Fruit fly (Drosophila melanogaster) whole organism, embryonic: ENCODE measurements around the gene CG9992.

Source experiments
- Aef1 ChIP-seq: fragments of 200-800 bp; sonication (Bioruptor generic); IDR thresholded peaks from 3 replicates; pipeline ENCODE4 v1.3.6; 2022; ENCODE audit warnings: missing biosample characterization, missing genetic modification characterization
- Asciz ChIP-seq: fragments of 200-800 bp; sonication (Bioruptor generic); optimal IDR thresholded peaks from 2 replicates; lab custom pipeline; 2017; ENCODE audit warnings: missing biosample characterization, mild to moderate bottlenecking, missing genetic modification characterization, missing genetic modification reagents
- CG10209 ChIP-seq: fragments of 200-800 bp; sonication (Bioruptor generic); optimal IDR thresholded peaks from 3 replicates; lab custom pipeline; 2017; ENCODE audit warnings: missing biosample characterization, mild to moderate bottlenecking, missing genetic modification characterization, missing genetic modification reagents
- CG10321 ChIP-seq: fragments of 200-800 bp; sonication (Bioruptor generic); IDR thresholded peaks from 2 replicates; pipeline ENCODE4 v1.3.6; 2022; ENCODE audit warnings: missing biosample characterization, missing genetic modification characterization
- CG10543 ChIP-seq: fragments of 200-800 bp; sonication (Bioruptor generic); optimal IDR thresholded peaks from 3 replicates; lab custom pipeline; 2017; ENCODE audit warnings: missing biosample characterization, mild to moderate bottlenecking, missing genetic modification characterization, moderate library complexity
- CG10979 ChIP-seq: fragments of 200-800 bp; sonication (Bioruptor generic); optimal IDR thresholded peaks from 2 replicates; lab custom pipeline; 2018; ENCODE audit warnings: missing biosample characterization, mild to moderate bottlenecking, missing genetic modification characterization, moderate library complexity
- CG11695 ChIP-seq: fragments of 200-800 bp; sonication (Bioruptor generic); IDR thresholded peaks from 3 replicates; pipeline ENCODE4 v1.3.6; 2022; ENCODE audit warnings: missing biosample characterization, missing genetic modification characterization
- CG12769 ChIP-seq: fragments of 200-800 bp; sonication (Bioruptor generic); optimal IDR thresholded peaks from 2 replicates; lab custom pipeline; 2019; ENCODE audit warnings: missing biosample characterization, mild to moderate bottlenecking, missing genetic modification characterization, moderate library complexity
- CG12942 ChIP-seq: fragments of 200-800 bp; sonication (Bioruptor generic); optimal IDR thresholded peaks from 3 replicates; lab custom pipeline; 2016; ENCODE audit warnings: missing biosample characterization, missing genetic modification characterization
- CG14014 ChIP-seq: fragments of 200-800 bp; sonication (Bioruptor generic); IDR thresholded peaks from 2 replicates; pipeline ENCODE4 v1.3.6; 2022; ENCODE audit warnings: missing biosample characterization, missing genetic modification characterization
- CG14441 ChIP-seq: fragments of 200-800 bp; sonication (Bioruptor generic); IDR thresholded peaks from 2 replicates; pipeline ENCODE4 v1.3.6; 2022; ENCODE audit warnings: missing biosample characterization, missing genetic modification characterization
- CG17328 ChIP-seq: fragments of 200-800 bp; sonication (Bioruptor generic); IDR thresholded peaks from 2 replicates; pipeline ENCODE4 v1.3.6; 2022; ENCODE audit warnings: missing biosample characterization, missing genetic modification characterization
- CG17612 ChIP-seq: fragments of 200-800 bp; sonication (Bioruptor generic); IDR thresholded peaks from 2 replicates; pipeline ENCODE4 v1.3.6; 2022; ENCODE audit warnings: missing biosample characterization, missing genetic modification characterization
- CG2116 ChIP-seq: fragments of 200-800 bp; sonication (Bioruptor generic); optimal IDR thresholded peaks from 3 replicates; lab custom pipeline; 2018; ENCODE audit warnings: missing biosample characterization, mild to moderate bottlenecking, missing genetic modification characterization
- CG3065 ChIP-seq: fragments of 200-800 bp; sonication (Bioruptor generic); optimal IDR thresholded peaks from 2 replicates; lab custom pipeline; 2016; ENCODE audit warnings: missing biosample characterization, missing genetic modification characterization
- CG32532 ChIP-seq: fragments of 200-800 bp; sonication (Bioruptor generic); IDR thresholded peaks from 2 replicates; pipeline ENCODE4 v1.3.6; 2022; ENCODE audit warnings: missing biosample characterization, missing genetic modification characterization
- CG3407 ChIP-seq: fragments of 200-800 bp; sonication (Bioruptor generic); optimal IDR thresholded peaks from 2 replicates; lab custom pipeline; 2018; ENCODE audit warnings: missing biosample characterization, mild to moderate bottlenecking, missing genetic modification characterization
- CG4820 ChIP-seq: fragments of 200-800 bp; sonication (Bioruptor generic); optimal IDR thresholded peaks from 3 replicates; lab custom pipeline; 2016; ENCODE audit warnings: missing biosample characterization, missing genetic modification characterization
- CG8944 ChIP-seq: fragments of 200-800 bp; sonication (Bioruptor generic); optimal IDR thresholded peaks from 3 replicates; lab custom pipeline; 2016; ENCODE audit warnings: missing biosample characterization, missing genetic modification characterization
- CG9215 ChIP-seq: fragments of 200-800 bp; sonication (Bioruptor generic); IDR thresholded peaks from 2 replicates; pipeline ENCODE4 v1.3.6; 2022; ENCODE audit warnings: missing biosample characterization, missing genetic modification characterization
- CG9817 ChIP-seq: fragments of 200-800 bp; sonication (Bioruptor generic); optimal IDR thresholded peaks from 2 replicates; lab custom pipeline; 2018; ENCODE audit warnings: missing biosample characterization, mild to moderate bottlenecking, missing genetic modification characterization, moderate library complexity
- CG9876 ChIP-seq: fragments of 200-800 bp; sonication (Bioruptor generic); optimal IDR thresholded peaks from 2 replicates; lab custom pipeline; 2016; ENCODE audit warnings: missing biosample characterization, missing genetic modification characterization
- CTCF ChIP-seq: fragments of 200-800 bp; sonication (Bioruptor generic); optimal IDR thresholded peaks from 2 replicates; lab custom pipeline; 2017; ENCODE audit warnings: missing biosample characterization, mild to moderate bottlenecking, missing genetic modification characterization, moderate library complexity
- CrebB ChIP-seq: fragments of 200-800 bp; sonication (Bioruptor generic); optimal IDR thresholded peaks from 3 replicates; lab custom pipeline; 2018; ENCODE audit warnings: missing biosample characterization, mild to moderate bottlenecking, missing genetic modification characterization
- Fer1 ChIP-seq: fragments of 200-800 bp; sonication (Bioruptor generic); optimal IDR thresholded peaks from 2 replicates; lab custom pipeline; 2017; ENCODE audit warnings: missing biosample characterization, mild to moderate bottlenecking, missing genetic modification characterization
- HLH3B ChIP-seq: fragments of 200-800 bp; sonication (Bioruptor generic); IDR thresholded peaks from 2 replicates; pipeline ENCODE4 v1.3.6; 2022; ENCODE audit warnings: missing biosample characterization, missing genetic modification characterization
- Hr39 ChIP-seq: fragments of >200 bp; optimal IDR thresholded peaks from 2 replicates; lab custom pipeline; 2017
- Med ChIP-seq: fragments of 200-800 bp; sonication (Bioruptor generic); peaks from one replicate; lab custom pipeline; 2016; ENCODE audit warnings: missing biosample characterization, missing genetic modification characterization, mild to moderate bottlenecking, inconsistent platforms, moderate library complexity
- Nf-YB ChIP-seq: fragments of 200-800 bp; sonication (Bioruptor generic); optimal IDR thresholded peaks from 3 replicates; lab custom pipeline; 2019; ENCODE audit warnings: missing biosample characterization, mild to moderate bottlenecking, missing genetic modification characterization, moderate library complexity
- Side ChIP-seq: fragments of 200-800 bp; sonication (Bioruptor generic); optimal IDR thresholded peaks from 2 replicates; lab custom pipeline; 2016; ENCODE audit warnings: missing biosample characterization, missing genetic modification characterization
- bigmax ChIP-seq: fragments of 200-800 bp; sonication (Bioruptor generic); optimal IDR thresholded peaks from 2 replicates; lab custom pipeline; 2018; ENCODE audit warnings: missing biosample characterization, mild to moderate bottlenecking, missing genetic modification characterization
- br ChIP-seq: fragments of >200 bp; optimal IDR thresholded peaks from 2 replicates; lab custom pipeline; 2017
- da ChIP-seq: fragments of 200-800 bp; sonication (Bioruptor generic); optimal IDR thresholded peaks from 2 replicates; lab custom pipeline; 2016; ENCODE audit warnings: missing biosample characterization, missing genetic modification characterization
- ftz-f1 ChIP-seq: fragments of 200-800 bp; sonication (Bioruptor generic); optimal IDR thresholded peaks from 2 replicates; lab custom pipeline; 2016; ENCODE audit warnings: missing biosample characterization, missing genetic modification characterization
- grn ChIP-seq: fragments of 200-800 bp; sonication (Bioruptor generic); optimal IDR thresholded peaks from 3 replicates; lab custom pipeline; 2017; ENCODE audit warnings: missing biosample characterization, missing genetic modification characterization
- gsb ChIP-seq: fragments of 200-800 bp; sonication (Bioruptor generic); IDR thresholded peaks from 2 replicates; pipeline ENCODE4 v1.3.6; 2022; ENCODE audit warnings: missing biosample characterization, missing genetic modification characterization
- h ChIP-seq: fragments of >200 bp; optimal IDR thresholded peaks from 2 replicates; lab custom pipeline; 2017
- inv ChIP-seq: fragments of 200-800 bp; sonication (Bioruptor generic); IDR thresholded peaks from 2 replicates; pipeline ENCODE4 v1.3.6; 2022; ENCODE audit warnings: missing biosample characterization, missing genetic modification characterization; ENCODE audit not compliant: partially characterized antibody
- kah ChIP-seq: fragments of 200-800 bp; sonication (Bioruptor generic); optimal IDR thresholded peaks from 2 replicates; lab custom pipeline; 2018; ENCODE audit warnings: missing biosample characterization, mild to moderate bottlenecking, missing genetic modification characterization
- lmd ChIP-seq: fragments of 200-800 bp; sonication (Bioruptor generic); IDR thresholded peaks from 2 replicates; pipeline ENCODE4 v1.3.6; 2022; ENCODE audit warnings: missing biosample characterization, missing genetic modification characterization
- mam ChIP-seq: fragments of 200-800 bp; sonication (Bioruptor generic); optimal IDR thresholded peaks from 3 replicates; lab custom pipeline; 2016; ENCODE audit warnings: missing biosample characterization, missing genetic modification characterization
- oc ChIP-seq: fragments of 200-800 bp; sonication (Bioruptor generic); optimal IDR thresholded peaks from 2 replicates; lab custom pipeline; 2018; ENCODE audit warnings: missing biosample characterization, mild to moderate bottlenecking, missing genetic modification characterization, moderate library complexity
- pan ChIP-seq, 4 experiments: fragments of >200 bp in 3 of 4; fragments of 200-800 bp in 1 of 4; sonication (Bioruptor generic) in 1 of 4; optimal IDR thresholded peaks in 3 of 4; IDR thresholded peaks in 1 of 4; 2 replicates each; pipeline versions ENCODE4 v1.3.6 to Lab custom; 2017 to 2022; ENCODE audit warnings: missing biosample characterization in 2 of 4, missing genetic modification characterization in 2 of 4, mixed read lengths in 1 of 4
- prd ChIP-seq, 3 experiments: fragments of >200 bp in 2 of 3; fragments of 200-800 bp in 1 of 3; sonication (Bioruptor generic) in 1 of 3; optimal IDR thresholded peaks in 2 of 3; IDR thresholded peaks in 1 of 3; 2 replicates in 2 of 3; 3 replicates in 1 of 3; pipeline versions ENCODE4 v1.3.6 to Lab custom; 2017 to 2022; ENCODE audit warnings: missing biosample characterization in 1 of 3, missing genetic modification characterization in 1 of 3
- repo ChIP-seq: fragments of 200-800 bp; sonication (Bioruptor generic); optimal IDR thresholded peaks from 2 replicates; lab custom pipeline; 2016; ENCODE audit warnings: missing biosample characterization, missing genetic modification characterization
- sc ChIP-seq, 3 experiments: fragments of >200 bp in 2 of 3; fragments of 200-800 bp in 1 of 3; sonication (Bioruptor generic) in 1 of 3; optimal IDR thresholded peaks; 2 replicates in 2 of 3; 3 replicates in 1 of 3; lab custom pipeline; 2017; ENCODE audit warnings: mild to moderate bottlenecking in 1 of 3, missing biosample characterization in 1 of 3, missing genetic modification characterization in 1 of 3, missing genetic modification reagents in 1 of 3
- sug ChIP-seq: fragments of 200-800 bp; optimal IDR thresholded peaks from 2 replicates; lab custom pipeline; 2019; ENCODE audit warnings: missing biosample characterization, mild to moderate bottlenecking, missing genetic modification characterization, moderate library complexity
- tap ChIP-seq: fragments of 200-800 bp; optimal IDR thresholded peaks from 3 replicates; lab custom pipeline; 2019; ENCODE audit warnings: missing biosample characterization, mild to moderate bottlenecking, missing genetic modification characterization, moderate library complexity
- unc-4 ChIP-seq: fragments of 200-800 bp; sonication (Bioruptor generic); IDR thresholded peaks from 2 replicates; pipeline ENCODE4 v1.3.6; 2022; ENCODE audit warnings: missing biosample characterization, missing genetic modification characterization; ENCODE audit not compliant: partially characterized antibody
- zen2 ChIP-seq: fragments of 200-800 bp; sonication (Bioruptor generic); IDR thresholded peaks from 3 replicates; pipeline ENCODE4 v1.3.6; 2022; ENCODE audit warnings: missing biosample characterization, missing genetic modification characterization; ENCODE audit not compliant: partially characterized antibody

The CG9992 gene

DNA sequence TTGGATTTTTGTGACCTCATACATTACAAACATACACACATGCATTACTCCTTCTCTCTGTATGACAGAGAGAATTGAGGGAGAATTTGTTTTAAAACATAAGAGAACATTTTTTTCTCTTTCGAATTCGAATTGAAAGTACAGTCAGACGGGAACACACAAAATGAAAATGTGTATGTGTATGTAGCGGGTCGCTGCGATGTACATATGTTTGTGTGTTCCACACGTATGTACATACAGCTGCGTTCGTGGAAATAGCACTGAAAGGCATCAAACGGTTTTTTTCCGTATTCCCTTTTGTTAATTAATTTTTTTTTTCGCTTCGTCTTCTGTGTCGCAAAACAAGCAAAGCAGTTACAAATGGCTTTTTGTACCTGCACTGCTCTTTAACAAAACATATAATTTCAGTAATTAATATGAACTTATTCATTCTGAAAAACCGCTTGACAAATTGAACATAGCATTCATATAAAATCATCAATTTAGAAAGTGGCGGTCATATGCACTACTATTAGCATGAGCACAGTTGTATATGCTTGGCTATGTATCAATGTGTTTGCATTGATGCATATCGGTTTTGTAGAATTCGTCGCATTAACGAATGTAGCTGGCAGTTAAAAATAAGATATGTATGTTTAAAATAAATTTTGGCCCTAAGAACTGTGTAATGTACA, 52.0 kb downstream of the CG9992 start (continued):
- TF ChIP-seq CG8944 (GFP tag; lab: Kevin White, UChicago) (peak; percentile 91), CrebB (tag; lab: Kevin White, UChicago) (peak; percentile 94), da (GFP tag; lab: Kevin White, UChicago) (peak; percentile 91), inv (GFP tag; lab: Robert Waterston, UW) (no peak), CG4820 (GFP tag; lab: Kevin White, UChicago) (peak; percentile 90), CG14441 (GFP tag; lab: Robert Waterston, UW) (peak; percentile 92), CG12942 (GFP tag; lab: Kevin White, UChicago) (peak; percentile 89), CTCF (GFP tag; lab: Kevin White, UChicago) (peak; percentile 67), HLH3B (GFP tag; lab: Robert Waterston, UW) (peak; percentile 88), h (lab: Kevin White, UChicago) (no peak), bigmax (GFP tag; lab: Kevin White, UChicago) (peak; percentile 61), ftz-f1 (GFP tag; lab: Kevin White, UChicago) (no peak), oc (tag; lab: Kevin White, UChicago) (peak; percentile 91), gsb (GFP tag; lab: Robert Waterston, UW) (peak; percentile 81; the same call in 1 of the 2 replicates), Side (GFP tag; lab: Kevin White, UChicago) (peak; percentile 96), CG12769 (tag; lab: Kevin White, UChicago) (peak; percentile 93), CG14014 (GFP tag; lab: Robert Waterston, UW) (peak; percentile 89), Hr39 (lab: Kevin White, UChicago) (no peak), sc (optimal IDR thresholded peaks at IDR 0.05; lab: Kevin White, UChicago) (no peak), sc (GFP tag; optimal IDR thresholded peaks at IDR 0.05; lab: Kevin White, UChicago) (peak; percentile 92), Med (peak; percentile 99), CG17612 (GFP tag; lab: Robert Waterston, UW) (peak; percentile 63), prd (optimal IDR thresholded peaks at IDR 0.05; lab: Kevin White, UChicago) (no peak), prd (GFP tag; IDR thresholded peaks at IDR 0.05; lab: Robert Waterston, UW) (peak; percentile 94), CG10543 (peak; percentile 98), pan (optimal IDR thresholded peaks at IDR 0.05; lab: Kevin White, UChicago) (no peak), pan (GFP tag; optimal IDR thresholded peaks at IDR 0.05 in 1 of 2, IDR thresholded peaks at IDR 0.05 in 1 of 2) (peak in 1 of 2 experiments; percentile 92), CG9876 (GFP tag; lab: Kevin White, UChicago) (peak; percentile 91), kah (GFP tag; lab: Kevin White, UChicago) (peak; percentile 93), CG10209 (GFP tag; lab: Kevin White, UChicago) (peak; percentile 97), CG10321 (GFP tag; lab: Robert Waterston, UW) (peak; percentile 64), Asciz (GFP tag; lab: Kevin White, UChicago) (peak; percentile 94), CG9215 (GFP tag; lab: Robert Waterston, UW) (peak; percentile 91), CG2116 (GFP tag; lab: Kevin White, UChicago) (peak; percentile 77), Aef1 (peak; percentile 91), Fer1 (GFP tag; lab: Kevin White, UChicago) (peak; percentile 97), CG3407 (GFP tag; lab: Kevin White, UChicago) (peak; percentile 93), CG3065 (GFP tag; lab: Kevin White, UChicago) (peak; percentile 90), mam (GFP tag; lab: Kevin White, UChicago) (peak; percentile 95), grn (GFP tag; lab: Kevin White, UChicago) (peak; percentile 91), CG17328 (GFP tag; lab: Robert Waterston, UW) (peak; percentile 88), br (no peak), tap (tag; lab: Kevin White, UChicago) (peak; percentile 94), CG11695 (GFP tag; lab: Robert Waterston, UW) (peak; percentile 97), lmd (GFP tag; lab: Robert Waterston, UW) (peak; percentile 95), CG9817 (tag; lab: Kevin White, UChicago) (peak; percentile 94), unc-4 (GFP tag; lab: Robert Waterston, UW) (no peak), CG32532 (peak; percentile 90), zen2 (no peak), Nf-YB (GFP tag; lab: Kevin White, UChicago) (peak; percentile 86), sug (peak; percentile 95), repo (peak; percentile 93), CG10979 (peak; percentile 97)
